Fruit fly (Drosophila melanogaster) Kc167 (cell line): ENCODE measurements around the gene CG4042.

ENCODE experiments used
- Myc ChIP-seq: fragments of >200 bp; optimal IDR thresholded peaks from 2 replicates; lab custom pipeline; 2017; ENCODE audit warnings: missing external identifiers
- Sin3A ChIP-seq: fragments of >200 bp; optimal IDR thresholded peaks from 2 replicates; lab custom pipeline; 2018; ENCODE audit warnings: missing external identifiers
- h ChIP-seq: fragments of >200 bp; optimal IDR thresholded peaks from 3 replicates; lab custom pipeline; 2018; ENCODE audit warnings: missing external identifiers
- insv ChIP-seq: fragments of >200 bp; optimal IDR thresholded peaks from 3 replicates; lab custom pipeline; 2018; ENCODE audit warnings: missing external identifiers
- psq ChIP-seq: fragments of >200 bp; optimal IDR thresholded peaks from 2 replicates; lab custom pipeline; 2017; ENCODE audit warnings: missing external identifiers
- ttk ChIP-seq: sonication (Bioruptor generic); optimal IDR thresholded peaks from 2 replicates; lab custom pipeline; 2017; ENCODE audit warnings: missing external identifiers

dm6 chr3L:20784812-20785671 is 13.7 kb upstream of the CG4042 start:
- TF ChIP-seq Sin3A (lab: Kevin White, UChicago): no peak
- no peak for TF ChIP-seq h (lab: Kevin White, UChicago)
- no peak for TF ChIP-seq psq
- TF ChIP-seq Myc (lab: Kevin White, UChicago): no peak
- TF ChIP-seq ttk (lab: Kevin White, UChicago): no peak
- no peak for TF ChIP-seq insv (lab: Kevin White, UChicago)
